Fruit fly (Drosophila melanogaster) whole organism, embryonic: ENCODE data around the gene caz.

Experiments
- Antp ChIP-seq: fragments of 200-800 bp; sonication (Bioruptor generic); optimal IDR thresholded peaks from 3 replicates; lab custom pipeline; 2016; ENCODE audit warnings: missing biosample characterization, missing genetic modification characterization
- Asciz ChIP-seq: fragments of 200-800 bp; sonication (Bioruptor generic); optimal IDR thresholded peaks from 2 replicates; lab custom pipeline; 2017; ENCODE audit warnings: missing biosample characterization, mild to moderate bottlenecking, missing genetic modification characterization, missing genetic modification reagents
- Atf-2 ChIP-seq: fragments of 200-800 bp; sonication (Bioruptor generic); optimal IDR thresholded peaks from 2 replicates; lab custom pipeline; 2016; ENCODE audit warnings: missing biosample characterization, missing genetic modification characterization
- CG10274 ChIP-seq: fragments of 200-800 bp; sonication (Bioruptor generic); optimal IDR thresholded peaks from 3 replicates; lab custom pipeline; 2017; ENCODE audit warnings: missing biosample characterization, mild to moderate bottlenecking, missing genetic modification characterization
- CG11247 ChIP-seq: fragments of 200-800 bp; sonication (Bioruptor generic); IDR thresholded peaks from 2 replicates; pipeline ENCODE4 v1.3.6; 2022; ENCODE audit warnings: missing biosample characterization, missing genetic modification characterization
- CG12155 ChIP-seq: fragments of 200-800 bp; sonication (Bioruptor generic); optimal IDR thresholded peaks from 3 replicates; lab custom pipeline; 2016; ENCODE audit warnings: missing biosample characterization, missing genetic modification characterization
- CG13296 ChIP-seq: fragments of 200-800 bp; sonication (Bioruptor generic); optimal IDR thresholded peaks from 3 replicates; lab custom pipeline; 2018; ENCODE audit warnings: missing biosample characterization, mild to moderate bottlenecking, missing genetic modification characterization
- CG1529 ChIP-seq: fragments of 200-800 bp; sonication (Bioruptor generic); optimal IDR thresholded peaks from 3 replicates; lab custom pipeline; 2018; ENCODE audit warnings: missing biosample characterization, missing genetic modification characterization
- CG15479 ChIP-seq: fragments of 200-800 bp; sonication (Bioruptor generic); optimal IDR thresholded peaks from 3 replicates; lab custom pipeline; 2019; ENCODE audit warnings: missing biosample characterization, mild to moderate bottlenecking, missing genetic modification characterization, moderate library complexity
- CG15601 ChIP-seq: fragments of 200-800 bp; sonication (Bioruptor generic); optimal IDR thresholded peaks from 3 replicates; lab custom pipeline; 2019; ENCODE audit warnings: missing biosample characterization, mild to moderate bottlenecking, missing genetic modification characterization, moderate library complexity
- CG15696 ChIP-seq: fragments of 200-800 bp; sonication (Bioruptor generic); optimal IDR thresholded peaks from 2 replicates; lab custom pipeline; 2019; ENCODE audit warnings: missing biosample characterization, mild to moderate bottlenecking, missing genetic modification characterization, moderate library complexity
- CG2199 ChIP-seq: fragments of 200-800 bp; sonication (Bioruptor generic); IDR thresholded peaks from 3 replicates; pipeline ENCODE4 v1.3.6; 2022; ENCODE audit warnings: missing biosample characterization, missing genetic modification characterization
- CG2202 ChIP-seq: fragments of 200-800 bp; sonication (Bioruptor generic); optimal IDR thresholded peaks from 2 replicates; lab custom pipeline; 2018; ENCODE audit warnings: missing biosample characterization, mild to moderate bottlenecking, missing genetic modification characterization
- CG32532 ChIP-seq: fragments of 200-800 bp; sonication (Bioruptor generic); IDR thresholded peaks from 2 replicates; pipeline ENCODE4 v1.3.6; 2022; ENCODE audit warnings: missing biosample characterization, missing genetic modification characterization
- CG33213 ChIP-seq: fragments of 200-800 bp; sonication (Bioruptor generic); optimal IDR thresholded peaks from 3 replicates; lab custom pipeline; 2016; ENCODE audit warnings: missing biosample characterization, missing genetic modification characterization
- CG34422 ChIP-seq: fragments of 200-800 bp; sonication (Bioruptor generic); IDR thresholded peaks from 3 replicates; pipeline ENCODE4 v1.3.6; 2022; ENCODE audit warnings: missing biosample characterization, missing genetic modification characterization
- CG3995 ChIP-seq: fragments of 200-800 bp; sonication (Bioruptor generic); optimal IDR thresholded peaks from 3 replicates; lab custom pipeline; 2016; ENCODE audit warnings: missing biosample characterization, missing genetic modification characterization
- CG5180 ChIP-seq: fragments of 200-800 bp; sonication (Bioruptor generic); optimal IDR thresholded peaks from 3 replicates; lab custom pipeline; 2017; ENCODE audit warnings: missing biosample characterization, missing genetic modification characterization, mild to moderate bottlenecking, moderate library complexity, missing genetic modification reagents
- CG8478 ChIP-seq: fragments of >200 bp; optimal IDR thresholded peaks from 2 replicates; lab custom pipeline; 2018
- D19A ChIP-seq: fragments of 200-800 bp; optimal IDR thresholded peaks from 3 replicates; lab custom pipeline; 2019; ENCODE audit warnings: missing biosample characterization, mild to moderate bottlenecking, missing genetic modification characterization, moderate library complexity
- D19B ChIP-seq: fragments of 200-800 bp; sonication (Bioruptor generic); optimal IDR thresholded peaks from 2 replicates; lab custom pipeline; 2017; ENCODE audit warnings: missing biosample characterization, mild to moderate bottlenecking, missing genetic modification characterization
- Deaf1 ChIP-seq: fragments of 200-800 bp; optimal IDR thresholded peaks from 3 replicates; lab custom pipeline; 2019; ENCODE audit warnings: missing biosample characterization, mild to moderate bottlenecking, missing genetic modification characterization, moderate library complexity
- Doc3 ChIP-seq: fragments of 200-800 bp; sonication (Bioruptor generic); IDR thresholded peaks from 3 replicates; pipeline ENCODE4 v1.3.6; 2022; ENCODE audit warnings: missing biosample characterization, missing genetic modification characterization; ENCODE audit not compliant: partially characterized antibody
- Dp ChIP-seq: fragments of 200-800 bp; sonication (Bioruptor generic); optimal IDR thresholded peaks from 2 replicates; lab custom pipeline; 2018; ENCODE audit warnings: missing biosample characterization, mild to moderate bottlenecking, missing genetic modification characterization, moderate library complexity
- ERR ChIP-seq: fragments of 200-800 bp; sonication (Bioruptor generic); optimal IDR thresholded peaks from 2 replicates; lab custom pipeline; 2016; ENCODE audit warnings: missing biosample characterization, missing genetic modification characterization
- HLH3B ChIP-seq: fragments of 200-800 bp; sonication (Bioruptor generic); IDR thresholded peaks from 2 replicates; pipeline ENCODE4 v1.3.6; 2022; ENCODE audit warnings: missing biosample characterization, missing genetic modification characterization
- Hand ChIP-seq: fragments of 200-800 bp; sonication (Bioruptor generic); optimal IDR thresholded peaks from 2 replicates; lab custom pipeline; 2017; ENCODE audit warnings: mild to moderate bottlenecking, missing biosample characterization, missing genetic modification reagents, missing genetic modification characterization
- HmgZ ChIP-seq: fragments of 200-800 bp; sonication (Bioruptor generic); optimal IDR thresholded peaks from 2 replicates; lab custom pipeline; 2018; ENCODE audit warnings: missing biosample characterization, mild to moderate bottlenecking, missing genetic modification characterization
- MESR4 ChIP-seq: fragments of 200-800 bp; sonication (Bioruptor generic); optimal IDR thresholded peaks from 2 replicates; lab custom pipeline; 2018; ENCODE audit warnings: missing biosample characterization, mild to moderate bottlenecking, missing genetic modification characterization, moderate library complexity
- Nf-YC ChIP-seq: fragments of 200-800 bp; optimal IDR thresholded peaks from 3 replicates; lab custom pipeline; 2019; ENCODE audit warnings: missing biosample characterization, mild to moderate bottlenecking, missing genetic modification characterization, moderate library complexity
- Pdp1 ChIP-seq, 2 experiments: fragments of 200-800 bp; sonication (Bioruptor generic); optimal IDR thresholded peaks; 3 replicates each; lab custom pipeline; 2016; ENCODE audit warnings: missing biosample characterization in 2 of 2, missing genetic modification characterization in 2 of 2, mild to moderate bottlenecking in 1 of 2, moderate library complexity in 1 of 2
- Sin3A ChIP-seq: fragments of >200 bp; optimal IDR thresholded peaks from 2 replicates; lab custom pipeline; 2018
- Taf1 ChIP-seq: fragments of 200-800 bp; sonication (Bioruptor generic); IDR thresholded peaks from 2 replicates; pipeline ENCODE4 v1.3.6; 2022; ENCODE audit warnings: missing biosample characterization, missing genetic modification characterization
- Vsx1 ChIP-seq: fragments of 200-800 bp; sonication (Bioruptor generic); optimal IDR thresholded peaks from 2 replicates; lab custom pipeline; 2017; ENCODE audit warnings: missing biosample characterization, mild to moderate bottlenecking, missing genetic modification characterization, missing genetic modification reagents
- btn ChIP-seq: fragments of 200-800 bp; sonication (Bioruptor generic); optimal IDR thresholded peaks from 2 replicates; lab custom pipeline; 2016; ENCODE audit warnings: missing biosample characterization, missing genetic modification characterization
- cas ChIP-seq: fragments of 200-800 bp; sonication (Bioruptor generic); IDR thresholded peaks from 2 replicates; pipeline ENCODE4 v1.3.6; 2022; ENCODE audit warnings: missing biosample characterization, missing genetic modification characterization
- dan ChIP-seq: fragments of 200-800 bp; sonication (Bioruptor generic); IDR thresholded peaks from 2 replicates; pipeline ENCODE4 v1.3.6; 2022; ENCODE audit warnings: missing biosample characterization, missing genetic modification characterization
- gcm ChIP-seq: fragments of 200-800 bp; sonication (Bioruptor generic); optimal IDR thresholded peaks from 2 replicates; lab custom pipeline; 2019; ENCODE audit warnings: missing biosample characterization, mild to moderate bottlenecking, missing genetic modification characterization, moderate library complexity
- gro ChIP-seq: fragments of 200-800 bp; sonication (Bioruptor generic); optimal IDR thresholded peaks from 2 replicates; lab custom pipeline; 2016; ENCODE audit warnings: missing biosample characterization, missing genetic modification characterization
- insv ChIP-seq, 2 experiments: fragments of 200-800 bp; sonication (Bioruptor generic); optimal IDR thresholded peaks; 3 replicates each; lab custom pipeline; 2016 to 2018; ENCODE audit warnings: missing biosample characterization in 2 of 2, missing genetic modification characterization in 2 of 2
- kay ChIP-seq: fragments of 200-800 bp; sonication (Bioruptor generic); optimal IDR thresholded peaks from 2 replicates; lab custom pipeline; 2016; ENCODE audit warnings: missing biosample characterization, missing genetic modification characterization
- p53 ChIP-seq: fragments of 200-800 bp; sonication (Bioruptor generic); optimal IDR thresholded peaks from 2 replicates; lab custom pipeline; 2016; ENCODE audit warnings: missing biosample characterization, missing genetic modification characterization
- repo ChIP-seq: fragments of 200-800 bp; sonication (Bioruptor generic); optimal IDR thresholded peaks from 2 replicates; lab custom pipeline; 2016; ENCODE audit warnings: missing biosample characterization, missing genetic modification characterization
- row ChIP-seq: fragments of 200-800 bp; sonication (Bioruptor generic); IDR thresholded peaks from 3 replicates; pipeline ENCODE4 v1.3.6; 2022; ENCODE audit warnings: missing biosample characterization, missing genetic modification characterization
- schlank ChIP-seq: fragments of 200-800 bp; sonication (Bioruptor generic); optimal IDR thresholded peaks from 2 replicates; lab custom pipeline; 2018; ENCODE audit warnings: missing biosample characterization, mild to moderate bottlenecking, missing genetic modification characterization
- scrt ChIP-seq: fragments of 200-800 bp; sonication (Bioruptor generic); optimal IDR thresholded peaks from 2 replicates; lab custom pipeline; 2018; ENCODE audit warnings: missing biosample characterization, mild to moderate bottlenecking, missing genetic modification characterization, moderate library complexity
- shn ChIP-seq: fragments of 200-800 bp; sonication (Bioruptor generic); optimal IDR thresholded peaks from 3 replicates; lab custom pipeline; 2016; ENCODE audit warnings: missing biosample characterization, missing genetic modification characterization
- sima ChIP-seq: fragments of 200-800 bp; sonication (Bioruptor generic); optimal IDR thresholded peaks from 2 replicates; lab custom pipeline; 2016; ENCODE audit warnings: missing biosample characterization, missing genetic modification characterization
- ssp ChIP-seq: fragments of 200-800 bp; sonication (Bioruptor generic); IDR thresholded peaks from 2 replicates; pipeline ENCODE4 v1.3.6; 2022; ENCODE audit warnings: missing biosample characterization, missing genetic modification characterization
- sug ChIP-seq: fragments of 200-800 bp; optimal IDR thresholded peaks from 2 replicates; lab custom pipeline; 2019; ENCODE audit warnings: missing biosample characterization, mild to moderate bottlenecking, missing genetic modification characterization, moderate library complexity

The caz gene

dm6 chrX:16332615-16333288, 44.1 kb downstream of the caz start (continued):
- TF ChIP-seq Vsx1 (GFP tag; lab: Kevin White, UChicago), result peak; percentile 88
- TF ChIP-seq CG15696 (tag; lab: Kevin White, UChicago), result peak; percentile 93
- TF ChIP-seq CG5180 (GFP tag; lab: Kevin White, UChicago), result peak; percentile 91
- TF ChIP-seq CG10274 (GFP tag; lab: Kevin White, UChicago), result peak; percentile 89
- peak; percentile 76 for TF ChIP-seq Deaf1
- TF ChIP-seq kay (GFP tag; lab: Kevin White, UChicago), result peak; percentile 90
- TF ChIP-seq CG3995 (GFP tag; lab: Kevin White, UChicago), result peak; percentile 69
- no peak for TF ChIP-seq CG15479 (GFP tag; lab: Kevin White, UChicago)
- TF ChIP-seq CG32532, result peak; percentile 90
- TF ChIP-seq MESR4 (GFP tag; lab: Kevin White, UChicago), result peak; percentile 53
- TF ChIP-seq Pdp1 (GFP tag; optimal IDR thresholded peaks at IDR 0.05; lab: Kevin White, UChicago), result peak; percentile 88 to 96
- peak; percentile 11 for TF ChIP-seq Dp
- peak; percentile 94 for TF ChIP-seq CG2202 (tag; lab: Kevin White, UChicago)
- TF ChIP-seq CG1529 (GFP tag; lab: Kevin White, UChicago), result peak; percentile 95
- no peak for TF ChIP-seq dan (GFP tag; lab: Robert Waterston, UW)
- TF ChIP-seq row (GFP tag; lab: Robert Waterston, UW), result peak; percentile 95
- peak; percentile 80 for TF ChIP-seq ssp (GFP tag; lab: Robert Waterston, UW)
- TF ChIP-seq scrt (GFP tag; lab: Kevin White, UChicago), result peak; percentile 95
- peak; percentile 81 for TF ChIP-seq Taf1 (GFP tag; lab: Robert Waterston, UW)
- TF ChIP-seq Atf-2, result peak; percentile 94
- TF ChIP-seq sima (GFP tag; lab: Kevin White, UChicago), result peak; percentile 93
- peak; percentile 89 for TF ChIP-seq ERR (GFP tag; lab: Kevin White, UChicago)
- TF ChIP-seq cas (GFP tag; lab: Robert Waterston, UW), result peak; percentile 32; the same call in 1 of the 2 replicates
- TF ChIP-seq sug (tag; lab: Kevin White, UChicago), result peak; percentile 95
- peak; percentile 97 for TF ChIP-seq gro
- TF ChIP-seq CG2199 (GFP tag; lab: Robert Waterston, UW), result peak; percentile 95; the same call in 2 of the 3 replicates
- no peak for TF ChIP-seq Doc3 (GFP tag; lab: Robert Waterston, UW)
- peak; percentile 84 for TF ChIP-seq CG11247
- peak; percentile 98 for TF ChIP-seq CG13296 (GFP tag; lab: Kevin White, UChicago)
- TF ChIP-seq insv (GFP tag; optimal IDR thresholded peaks at IDR 0.05; lab: Kevin White, UChicago), result peak; percentile 18 to 77
- peak; percentile 89 for TF ChIP-seq Nf-YC
- TF ChIP-seq gcm (GFP tag; lab: Kevin White, UChicago), result peak; percentile 96
- TF ChIP-seq btn, result peak; percentile 92
- peak; percentile 92 for TF ChIP-seq CG33213
- TF ChIP-seq Antp (GFP tag; lab: Kevin White, UChicago), result peak; percentile 94
- peak; percentile 81 for TF ChIP-seq p53 (GFP tag; lab: Kevin White, UChicago)
- TF ChIP-seq HmgZ, result peak; percentile 97
- TF ChIP-seq shn (GFP tag; lab: Kevin White, UChicago), result peak; percentile 94
- TF ChIP-seq Sin3A (lab: Kevin White, UChicago), result no peak
- TF ChIP-seq Hand (GFP tag; lab: Kevin White, UChicago), result peak; percentile 96
- TF ChIP-seq schlank, result peak; percentile 90
- peak; percentile 92 for TF ChIP-seq CG12155 (GFP tag; lab: Kevin White, UChicago)
- peak; percentile 91 for TF ChIP-seq CG34422
- peak; percentile 91 for TF ChIP-seq D19B (GFP tag; lab: Kevin White, UChicago)
- TF ChIP-seq CG8478 (lab: Kevin White, UChicago), result no peak
- TF ChIP-seq CG15601 (tag; lab: Kevin White, UChicago), result peak; percentile 95
- peak; percentile 88 for TF ChIP-seq HLH3B (GFP tag; lab: Robert Waterston, UW)
- peak; percentile 94 for TF ChIP-seq Asciz (GFP tag; lab: Kevin White, UChicago)
- TF ChIP-seq D19A, result peak; percentile 95
- peak; percentile 93 for TF ChIP-seq repo (GFP tag; lab: Kevin White, UChicago)
